Worm (Caenorhabditis elegans): ENCODE measurements around the gene C26E6.12.

C26E6.12 gene

ce11 chrIII:4912317-4912716, 19.7 kb downstream of the C26E6.12 start, which contains the start of the genes F26F4.9 and cee-1:
Gene F26F4.9, minus strand, starts transcription at chrIII:4912521.
Gene cee-1, plus strand, starts transcription at chrIII:4912699.
- TF ChIP-seq tab-1 (GFP tag; IDR thresholded peaks at IDR 0.05) = no peak
- TF ChIP-seq med-1 (GFP tag; optimal IDR thresholded peaks at IDR 0.05; ENCODE audit: insufficient read depth) = no peak
- TF ChIP-seq T22C8.4 (GFP tag; IDR thresholded peaks at IDR 0.05) = no peak
- peak; percentile 36 for TF ChIP-seq cog-1 (tag; optimal IDR thresholded peaks at IDR 0.05)

ce11 chrIII:4910956-4911355, 21.1 kb downstream of the C26E6.12 start, which contains the start of gene F26F4.2:
Gene F26F4.2, plus strand, starts transcription at chrIII:4911256.
- TF ChIP-seq ztf-29 (GFP tag; IDR thresholded peaks at IDR 0.05) = no peak
- TF ChIP-seq klf-2 (GFP tag; conservative IDR thresholded peaks at IDR 0.05) = no peak
- TF ChIP-seq cog-1 (tag; optimal IDR thresholded peaks at IDR 0.05) = no peak
- no peak for TF ChIP-seq med-1 (GFP tag; optimal IDR thresholded peaks at IDR 0.05; ENCODE audit: insufficient read depth)
- TF ChIP-seq ztf-23 (GFP tag; IDR thresholded peaks at IDR 0.05) = no peak
- TF ChIP-seq ref-1 (GFP tag; conservative IDR thresholded peaks at IDR 0.05) = no peak
- TF ChIP-seq T22C8.4 (GFP tag; IDR thresholded peaks at IDR 0.05) = no peak
- no peak for TF ChIP-seq flt-1 (GFP tag; IDR thresholded peaks at IDR 0.05)
- no peak for TF ChIP-seq tab-1 (GFP tag; IDR thresholded peaks at IDR 0.05)

ce11 chrIII:4909938-4910337, 22.1 kb downstream of the C26E6.12 start, which contains the start of gene F26F4.12:
Gene F26F4.12, minus strand, starts transcription at chrIII:4910038.
- TF ChIP-seq med-1 (GFP tag; optimal IDR thresholded peaks at IDR 0.05; ENCODE audit: insufficient read depth) (no peak), T22C8.4 (GFP tag; IDR thresholded peaks at IDR 0.05) (no peak), flt-1 (GFP tag; IDR thresholded peaks at IDR 0.05) (no peak), ztf-23 (GFP tag; IDR thresholded peaks at IDR 0.05) (no peak)

DNA sequence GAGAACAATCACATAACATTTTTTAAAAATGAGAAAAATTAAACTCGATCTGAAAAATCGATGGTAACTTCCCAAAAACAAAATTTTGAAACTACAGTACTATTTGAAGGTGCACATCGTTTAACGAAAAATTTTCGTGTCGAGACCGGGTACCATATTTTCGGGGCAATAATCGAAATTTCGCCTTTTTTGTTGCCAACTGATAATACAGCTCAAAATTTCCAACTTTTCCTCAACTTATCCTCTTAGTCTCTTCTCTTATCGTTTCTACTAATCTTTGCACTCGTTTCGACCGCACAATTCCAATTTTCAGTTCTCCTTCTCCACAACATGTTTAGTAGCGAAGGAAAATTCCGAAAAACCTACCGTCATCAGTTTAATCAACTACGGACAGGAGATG, 25.2 kb downstream of the C26E6.12 start, which contains the start of gene rom-1:
rom-1 (plus strand) TSS at position 301 of the 400 bp plus-strand sequence.
- no peak for TF ChIP-seq T22C8.4 (GFP tag; IDR thresholded peaks at IDR 0.05)

ce11 chrIII:4906365-4906764, 25.7 kb downstream of the C26E6.12 start:
- TF ChIP-seq ztf-29 (GFP tag; IDR thresholded peaks at IDR 0.05) (no peak), flt-1 (GFP tag; IDR thresholded peaks at IDR 0.05) (no peak), ref-1 (GFP tag; conservative IDR thresholded peaks at IDR 0.05) (no peak), klf-2 (GFP tag; conservative IDR thresholded peaks at IDR 0.05) (no peak), med-1 (GFP tag; optimal IDR thresholded peaks at IDR 0.05; ENCODE audit: insufficient read depth) (no peak), tab-1 (GFP tag; IDR thresholded peaks at IDR 0.05) (no peak), ztf-23 (GFP tag; IDR thresholded peaks at IDR 0.05) (no peak), cog-1 (tag; optimal IDR thresholded peaks at IDR 0.05) (no peak), T22C8.4 (GFP tag; IDR thresholded peaks at IDR 0.05) (no peak)

ce11 chrIII:4905405-4905804, 26.6 kb downstream of the C26E6.12 start, which contains the start of gene F26F4.8:
Gene F26F4.8, minus strand, starts transcription at chrIII:4905473.
- TF ChIP-seq T22C8.4 (GFP tag; IDR thresholded peaks at IDR 0.05) (no peak), ztf-23 (GFP tag; IDR thresholded peaks at IDR 0.05) (no peak), klf-2 (GFP tag; conservative IDR thresholded peaks at IDR 0.05) (no peak), flt-1 (GFP tag; IDR thresholded peaks at IDR 0.05) (no peak), cog-1 (tag; optimal IDR thresholded peaks at IDR 0.05) (no peak), med-1 (GFP tag; optimal IDR thresholded peaks at IDR 0.05; ENCODE audit: insufficient read depth) (no peak), tab-1 (GFP tag; IDR thresholded peaks at IDR 0.05) (no peak), ztf-29 (GFP tag; IDR thresholded peaks at IDR 0.05) (no peak), ref-1 (GFP tag; conservative IDR thresholded peaks at IDR 0.05) (no peak)

ce11 chrIII:4903784-4904183, 28.3 kb downstream of the C26E6.12 start, which contains the start of gene kbp-2:
Gene kbp-2, minus strand, starts transcription at chrIII:4903884.
- TF ChIP-seq med-1 (GFP tag; optimal IDR thresholded peaks at IDR 0.05; ENCODE audit: insufficient read depth) (no peak), cog-1 (tag; optimal IDR thresholded peaks at IDR 0.05) (no peak), tab-1 (GFP tag; IDR thresholded peaks at IDR 0.05) (no peak), klf-2 (GFP tag; conservative IDR thresholded peaks at IDR 0.05) (no peak)

- TF ChIP-seq cog-1 (tag; optimal IDR thresholded peaks at IDR 0.05) = no peak
- no peak for TF ChIP-seq T22C8.4 (GFP tag; IDR thresholded peaks at IDR 0.05)
- TF ChIP-seq ztf-29 (GFP tag; IDR thresholded peaks at IDR 0.05) = no peak
- TF ChIP-seq ztf-23 (GFP tag; IDR thresholded peaks at IDR 0.05) = no peak
These were observed 31.8 kb downstream of the C26E6.12 start, which contains the start of gene tag-340 for ce11 chrIII:4900260-4900659. Gene tag-340, plus strand, starts transcription at chrIII:4900508.

DNA sequence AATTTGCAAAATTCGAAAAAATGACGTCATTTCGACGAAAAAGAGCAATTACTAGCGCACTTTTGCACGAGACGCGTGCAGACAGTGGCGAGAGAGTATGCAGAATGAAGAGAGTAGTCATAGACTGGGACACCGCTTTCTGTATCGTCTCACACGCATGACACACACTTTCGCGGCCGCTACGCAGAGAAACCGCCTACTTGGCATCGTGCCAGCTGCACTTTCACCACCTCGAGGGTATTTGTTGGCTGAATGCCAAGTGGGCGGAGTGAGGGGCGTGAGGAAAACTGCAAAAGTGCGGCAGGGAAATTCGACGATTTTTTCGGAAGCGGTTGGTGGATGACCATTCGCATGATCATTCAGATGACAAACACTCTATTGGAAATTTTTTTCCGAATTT, 32.3 kb downstream of the C26E6.12 start:
- TF ChIP-seq med-1 (GFP tag; optimal IDR thresholded peaks at IDR 0.05; ENCODE audit: insufficient read depth) (no peak), T22C8.4 (GFP tag; IDR thresholded peaks at IDR 0.05) (peak; percentile 36; the same call in 1 of the 2 replicates), cog-1 (tag; optimal IDR thresholded peaks at IDR 0.05) (peak; percentile 95), tab-1 (GFP tag; IDR thresholded peaks at IDR 0.05) (no peak), klf-2 (GFP tag; conservative IDR thresholded peaks at IDR 0.05) (no peak), ztf-23 (GFP tag; IDR thresholded peaks at IDR 0.05) (peak; percentile 94), flt-1 (GFP tag; IDR thresholded peaks at IDR 0.05) (peak; percentile 84), ref-1 (GFP tag; conservative IDR thresholded peaks at IDR 0.05) (no peak), ztf-29 (GFP tag; IDR thresholded peaks at IDR 0.05) (no peak)

- TF ChIP-seq med-1 (GFP tag; optimal IDR thresholded peaks at IDR 0.05; ENCODE audit: insufficient read depth) (no peak), cog-1 (tag; optimal IDR thresholded peaks at IDR 0.05) (no peak), ref-1 (GFP tag; conservative IDR thresholded peaks at IDR 0.05) (no peak), tab-1 (GFP tag; IDR thresholded peaks at IDR 0.05) (no peak), T22C8.4 (GFP tag; IDR thresholded peaks at IDR 0.05) (no peak), flt-1 (GFP tag; IDR thresholded peaks at IDR 0.05) (no peak), klf-2 (GFP tag; conservative IDR thresholded peaks at IDR 0.05) (no peak), ztf-29 (GFP tag; IDR thresholded peaks at IDR 0.05) (no peak)
These were observed 32.9 kb downstream of the C26E6.12 start, which contains the start of gene nhl-2 for ce11 chrIII:4899035-4899578. Gene nhl-2, minus strand, starts transcription at chrIII:4899085.

Measured in whole organism, midembryonic.